Worm (Caenorhabditis elegans) whole organism, young adult: ENCODE results near the gene Y38C1AA.1.

Source experiments
- B0261.1 ChIP-seq: sonication (generic microtip); optimal IDR thresholded peaks from 2 replicates; lab custom pipeline; 2016; ENCODE audit warnings: mild to moderate bottlenecking, missing genetic modification characterization, moderate library complexity, missing compliant biosample characterization
- C06A6.2 ChIP-seq: fragments of 200-800 bp; sonication (Bioruptor generic); conservative IDR thresholded peaks from 2 replicates; pipeline ENCODE4 v1.3.6; 2022; ENCODE audit warnings: missing genetic modification characterization, missing compliant biosample characterization
- D2030.7 ChIP-seq: fragments of 200-800 bp; sonication (Bioruptor generic); IDR thresholded peaks from 2 replicates; pipeline ENCODE4 v1.3.6; 2022; ENCODE audit warnings: missing genetic modification reagents, missing genetic modification characterization, missing compliant biosample characterization
- F37B4.10 ChIP-seq: fragments of 200-800 bp; sonication (Bioruptor generic); IDR thresholded peaks from 2 replicates; pipeline ENCODE4 v1.3.6; 2022; ENCODE audit warnings: missing genetic modification characterization, missing compliant biosample characterization
- F55B11.4 ChIP-seq: sonication (generic microtip); optimal IDR thresholded peaks from 2 replicates; lab custom pipeline; 2016; ENCODE audit warnings: missing compliant biosample characterization, missing genetic modification characterization, borderline replicate concordance; ENCODE audit not compliant: insufficient read depth
- Y56A3A.18 ChIP-seq: fragments of 200-800 bp; sonication (Bioruptor generic); IDR thresholded peaks from 2 replicates; pipeline ENCODE4 v1.3.6; 2022; ENCODE audit warnings: missing genetic modification reagents, missing genetic modification characterization, missing compliant biosample characterization
- Y95B8A.8 ChIP-seq: fragments of 200-800 bp; sonication (Bioruptor generic); IDR thresholded peaks from 2 replicates; pipeline ENCODE4 v1.3.6; 2022; ENCODE audit warnings: missing genetic modification reagents, missing genetic modification characterization, missing compliant biosample characterization
- ZK185.1 ChIP-seq: sonication (generic microtip); optimal IDR thresholded peaks from 2 replicates; lab custom pipeline; 2016; ENCODE audit warnings: mild to moderate bottlenecking, missing genetic modification characterization, missing compliant biosample characterization; ENCODE audit not compliant: poor library complexity, severe bottlenecking
- atf-7 ChIP-seq: sonication (generic microtip); optimal IDR thresholded peaks from 2 replicates; lab custom pipeline; 2017; ENCODE audit warnings: mild to moderate bottlenecking, missing genetic modification characterization, missing compliant biosample characterization
- attf-3 ChIP-seq: fragments of 200-800 bp; sonication (Bioruptor generic); conservative IDR thresholded peaks from 2 replicates; pipeline ENCODE4 v1.3.6; 2022; ENCODE audit warnings: missing genetic modification reagents, missing genetic modification characterization, missing compliant biosample characterization
- bed-1 ChIP-seq: fragments of 200-800 bp; sonication (Bioruptor generic); IDR thresholded peaks from 2 replicates; pipeline ENCODE4 v1.3.6; 2022; ENCODE audit warnings: missing genetic modification reagents, missing genetic modification characterization, missing compliant biosample characterization
- bed-2 ChIP-seq: fragments of 200-800 bp; sonication (Bioruptor generic); IDR thresholded peaks from 2 replicates; pipeline ENCODE4 v1.3.6; 2022; ENCODE audit warnings: missing genetic modification reagents, missing genetic modification characterization, missing compliant biosample characterization
- ccch-3 ChIP-seq: fragments of 200-800 bp; sonication (Bioruptor generic); optimal IDR thresholded peaks from 2 replicates; lab custom pipeline; 2018; ENCODE audit warnings: mild to moderate bottlenecking, missing genetic modification characterization, missing compliant biosample characterization
- cebp-1 ChIP-seq, 2 experiments: fragments of 200-800 bp in 1 of 2; sonication (Bioruptor generic) in 1 of 2; sonication (generic microtip) in 1 of 2; IDR thresholded peaks in 1 of 2; optimal IDR thresholded peaks in 1 of 2; 2 replicates each; pipeline versions ENCODE4 v1.3.6 to Lab custom; 2017 to 2022; ENCODE audit warnings: missing compliant biosample characterization in 2 of 2, missing genetic modification characterization in 2 of 2, mild to moderate bottlenecking in 1 of 2, missing genetic modification reagents in 1 of 2, moderate library complexity in 1 of 2
- ceh-100 ChIP-seq: fragments of 200-800 bp; sonication (Bioruptor generic); IDR thresholded peaks from 2 replicates; pipeline ENCODE4 v1.3.6; 2022; ENCODE audit warnings: missing genetic modification reagents, missing genetic modification characterization, missing compliant biosample characterization
- ceh-27 ChIP-seq: fragments of 200-800 bp; sonication (Bioruptor generic); optimal IDR thresholded peaks from 2 replicates; lab custom pipeline; 2018; ENCODE audit warnings: mild to moderate bottlenecking, missing genetic modification characterization, moderate library complexity, missing compliant biosample characterization
- ceh-40 ChIP-seq: fragments of 200-800 bp; sonication (Bioruptor generic); IDR thresholded peaks from 2 replicates; pipeline ENCODE4 v1.3.6; 2022; ENCODE audit warnings: missing genetic modification characterization, missing compliant biosample characterization
- die-1 ChIP-seq: sonication (generic microtip); optimal IDR thresholded peaks from 2 replicates; lab custom pipeline; 2016; ENCODE audit warnings: missing genotype, mild to moderate bottlenecking, missing genetic modification characterization, missing compliant biosample characterization
- dox-1 ChIP-seq: fragments of 200-800 bp; sonication (Bioruptor generic); IDR thresholded peaks from 2 replicates; pipeline ENCODE4 v1.3.6; 2022; ENCODE audit warnings: missing genetic modification reagents, missing genetic modification characterization, missing compliant biosample characterization
- dpff-1 ChIP-seq: sonication (generic microtip); optimal IDR thresholded peaks from 2 replicates; lab custom pipeline; 2017; ENCODE audit warnings: mild to moderate bottlenecking, missing genetic modification characterization, missing compliant biosample characterization
- egrh-3 ChIP-seq: fragments of 200-800 bp; sonication (Bioruptor generic); IDR thresholded peaks from 2 replicates; pipeline ENCODE4 v1.3.6; 2022; ENCODE audit warnings: missing genetic modification reagents, missing genetic modification characterization, missing compliant biosample characterization
- ekl-4 ChIP-seq: fragments of 200-800 bp; sonication (Bioruptor generic); IDR thresholded peaks from 2 replicates; pipeline ENCODE4 v1.3.6; 2022; ENCODE audit warnings: missing genetic modification reagents, missing genetic modification characterization, missing compliant biosample characterization
- ets-4 ChIP-seq: fragments of 200-800 bp; sonication (Bioruptor generic); optimal IDR thresholded peaks from 2 replicates; lab custom pipeline; 2018; ENCODE audit warnings: mild to moderate bottlenecking, missing genetic modification characterization, missing compliant biosample characterization
- hmg-1.2 ChIP-seq: fragments of 200-800 bp; sonication (Bioruptor generic); IDR thresholded peaks from 2 replicates; pipeline ENCODE4 v1.3.6; 2022; ENCODE audit warnings: missing genetic modification reagents, missing genetic modification characterization, missing compliant biosample characterization
- hrde-1 ChIP-seq: sonication (generic microtip); optimal IDR thresholded peaks from 2 replicates; lab custom pipeline; 2016; ENCODE audit warnings: missing genetic modification characterization, mild to moderate bottlenecking, missing compliant biosample characterization, moderate library complexity, missing genotype, missing genetic modification reagents, borderline replicate concordance
- hsf-1 ChIP-seq: fragments of 200-800 bp; sonication (Bioruptor generic); IDR thresholded peaks from 2 replicates; pipeline ENCODE4 v1.3.6; 2022; ENCODE audit warnings: missing genetic modification reagents, missing genetic modification characterization, missing compliant biosample characterization
- lin-26 ChIP-seq: fragments of 200-800 bp; sonication (Bioruptor generic); IDR thresholded peaks from 2 replicates; pipeline ENCODE4 v1.3.6; 2022; ENCODE audit warnings: missing genetic modification reagents, missing genetic modification characterization, missing compliant biosample characterization
- madf-3 ChIP-seq: fragments of 200-800 bp; sonication (Bioruptor generic); IDR thresholded peaks from 2 replicates; pipeline ENCODE4 v1.3.6; 2022; ENCODE audit warnings: missing genetic modification reagents, missing genetic modification characterization, missing compliant biosample characterization
- mcd-1 ChIP-seq: fragments of 200-800 bp; sonication (Bioruptor generic); IDR thresholded peaks from 2 replicates; pipeline ENCODE4 v1.3.6; 2022; ENCODE audit warnings: missing genetic modification reagents, missing genetic modification characterization, missing compliant biosample characterization
- pbrm-1 ChIP-seq: fragments of 200-800 bp; sonication (Bioruptor generic); IDR thresholded peaks from 2 replicates; pipeline ENCODE4 v1.3.6; 2022; ENCODE audit warnings: missing genetic modification reagents, missing genetic modification characterization, missing compliant biosample characterization
- rec-8 ChIP-seq, 2 experiments: sonication (generic microtip); optimal IDR thresholded peaks; 2 replicates each; lab custom pipeline; 2016; ENCODE audit warnings: mild to moderate bottlenecking in 2 of 2, missing genetic modification characterization in 2 of 2, missing genetic modification reagents in 2 of 2, missing genotype in 2 of 2, missing biosample characterization in 1 of 2, missing compliant biosample characterization in 1 of 2, moderate library complexity in 1 of 2
- repo-1 ChIP-seq: sonication (generic microtip); optimal IDR thresholded peaks from 2 replicates; lab custom pipeline; 2017; ENCODE audit warnings: mild to moderate bottlenecking, missing genetic modification characterization, missing compliant biosample characterization
- rpc-1 ChIP-seq, 2 experiments: fragments of 150-350 bp in 1 of 2; sonication (generic microtip) in 1 of 2; optimal IDR thresholded peaks; 2 replicates each; lab custom pipeline; 2014 to 2018; ENCODE audit warnings: missing biosample characterization in 1 of 2, missing genetic modification characterization in 1 of 2, missing genetic modification reagents in 1 of 2, missing genotype in 1 of 2
- snpc-1.1 ChIP-seq: sonication (generic microtip); optimal IDR thresholded peaks from 2 replicates; lab custom pipeline; 2017; ENCODE audit warnings: missing genetic modification characterization, mild to moderate bottlenecking, missing compliant biosample characterization, antibody characterized with exemption, moderate library complexity, missing genotype, missing genetic modification reagents; ENCODE audit not compliant: insufficient read depth
- snpc-1.3 ChIP-seq: sonication (generic microtip); optimal IDR thresholded peaks from 2 replicates; lab custom pipeline; 2017; ENCODE audit warnings: missing genetic modification characterization, mild to moderate bottlenecking, missing compliant biosample characterization, antibody characterized with exemption, moderate library complexity, missing genotype, missing genetic modification reagents; ENCODE audit not compliant: insufficient read depth
- snpc-3.4 ChIP-seq: sonication (generic microtip); optimal IDR thresholded peaks from 2 replicates; lab custom pipeline; 2017; ENCODE audit warnings: missing genetic modification characterization, mild to moderate bottlenecking, missing compliant biosample characterization, antibody characterized with exemption, moderate library complexity, missing genotype, missing genetic modification reagents
- tbp1 ChIP-seq: fragments of 200-800 bp; sonication (Bioruptor generic); optimal IDR thresholded peaks from 2 replicates; lab custom pipeline; 2018; ENCODE audit warnings: mild to moderate bottlenecking, missing genetic modification characterization, missing compliant biosample characterization
- tlf-1 ChIP-seq: fragments of 200-800 bp; sonication (Bioruptor generic); optimal IDR thresholded peaks from 2 replicates; lab custom pipeline; 2018; ENCODE audit warnings: mild to moderate bottlenecking, missing genetic modification characterization, missing compliant biosample characterization
- xnd-1 ChIP-seq: sonication (generic microtip); optimal IDR thresholded peaks from 2 replicates; lab custom pipeline; 2016; ENCODE audit warnings: missing genotype, missing genetic modification reagents, missing genetic modification characterization, missing compliant biosample characterization
- ztf-26 ChIP-seq: sonication (generic microtip); optimal IDR thresholded peaks from 2 replicates; lab custom pipeline; 2017; ENCODE audit warnings: missing genetic modification characterization, missing compliant biosample characterization
- ztf-28 ChIP-seq: fragments of 200-800 bp; sonication (Bioruptor generic); IDR thresholded peaks from 2 replicates; pipeline ENCODE4 v1.3.6; 2022; ENCODE audit warnings: missing genetic modification reagents, missing genetic modification characterization, missing compliant biosample characterization
- ztf-6 ChIP-seq: fragments of 200-800 bp; sonication (Bioruptor generic); IDR thresholded peaks from 2 replicates; pipeline ENCODE4 v1.3.6; 2022; ENCODE audit warnings: missing genetic modification reagents, missing genetic modification characterization, missing compliant biosample characterization

The Y38C1AA.1 gene

DNA sequence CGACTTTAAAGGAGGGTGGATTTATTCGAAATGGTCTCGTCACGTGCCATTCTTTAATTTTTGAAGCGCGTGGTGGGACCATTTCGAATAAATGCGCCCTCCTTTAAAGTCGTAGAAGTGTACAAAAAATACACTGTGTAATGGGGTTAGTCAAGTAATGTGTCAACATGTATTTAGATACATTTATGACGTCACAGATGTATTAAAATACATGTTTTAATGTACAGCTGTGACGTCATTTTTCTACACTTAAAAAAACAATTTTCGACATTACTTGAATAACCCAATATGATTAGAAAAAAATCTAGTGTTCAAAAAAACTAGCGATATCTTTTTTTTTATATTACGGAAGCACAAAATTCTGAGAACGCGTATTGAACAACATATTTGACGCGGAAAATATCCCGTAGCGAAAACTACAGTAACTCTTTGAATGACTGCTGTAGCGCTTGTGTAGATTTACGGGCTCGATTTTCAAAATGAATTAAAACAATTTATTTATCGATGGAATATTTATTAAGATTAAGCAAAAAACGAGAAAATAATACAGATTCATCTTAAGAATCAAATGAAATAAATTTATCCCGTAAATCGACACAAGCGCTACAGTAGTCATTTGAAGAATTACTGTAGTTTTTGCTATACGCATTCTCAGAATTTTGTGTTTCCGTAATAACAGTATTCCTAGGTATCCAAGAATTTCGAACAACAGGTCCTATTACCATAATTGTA lies 4.9 kb upstream of the Y38C1AA.1 start, which contains the start of gene gfrp-1:
gfrp-1 (plus strand) TSS at position 682 of the 732 bp plus-strand sequence.
- TF ChIP-seq cebp-1 (GFP tag; IDR thresholded peaks at IDR 0.05; lab: Robert Waterston, UW) (no peak), cebp-1 (tag; optimal IDR thresholded peaks at IDR 0.05; lab: Kevin White, UChicago) (no peak), hsf-1 (no peak), dox-1 (GFP tag; lab: Robert Waterston, UW) (no peak), ztf-28 (GFP tag; lab: Robert Waterston, UW) (no peak), ceh-40 (GFP tag; lab: Robert Waterston, UW) (no peak), ztf-6 (no peak), ceh-100 (GFP tag; lab: Robert Waterston, UW) (no peak), egrh-3 (GFP tag; lab: Robert Waterston, UW) (no peak), bed-1 (GFP tag; lab: Robert Waterston, UW) (no peak), die-1 (tag; lab: Kevin White, UChicago) (no peak), ets-4 (GFP tag; lab: Kevin White, UChicago) (no peak), xnd-1 (tag; lab: Kevin White, UChicago) (no peak), ztf-26 (tag; lab: Kevin White, UChicago) (no peak), B0261.1 (no peak), mcd-1 (GFP tag; lab: Robert Waterston, UW) (no peak), bed-2 (GFP tag; lab: Robert Waterston, UW) (no peak)

DNA sequence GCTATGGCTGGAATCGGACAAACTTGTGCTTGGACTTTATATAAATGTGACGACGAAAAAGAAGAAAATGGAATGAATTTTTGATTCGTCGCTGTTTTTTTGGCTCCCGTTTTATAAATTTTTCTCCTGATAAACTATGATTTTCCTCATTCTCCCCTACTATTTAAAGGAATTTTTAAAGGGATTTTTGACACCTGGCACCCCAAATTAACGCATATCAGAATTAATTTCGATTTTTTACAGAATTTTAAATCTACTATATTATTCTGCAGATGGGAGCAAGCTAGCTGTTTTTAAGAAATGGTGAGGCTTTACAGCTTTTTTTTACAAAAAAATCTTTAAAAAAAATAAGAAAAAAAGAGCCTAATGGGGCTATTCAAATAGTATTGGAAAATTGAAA lies 3.0 kb upstream of the Y38C1AA.1 start, which contains the start of gene coa-1:
coa-1 (plus strand) TSS at position 301 of the 400 bp plus-strand sequence.
- TF ChIP-seq D2030.7 (GFP tag; lab: Robert Waterston, UW) (no peak), egrh-3 (GFP tag; lab: Robert Waterston, UW) (no peak), rpc-1 (optimal IDR thresholded peaks at IDR 0.05; lab: Kevin White, UChicago) (no peak), rpc-1 (tag; optimal IDR thresholded peaks at IDR 0.05; lab: Kevin White, UChicago) (no peak), ccch-3 (GFP tag; lab: Kevin White, UChicago) (no peak), ceh-27 (GFP tag; lab: Kevin White, UChicago) (no peak), madf-3 (GFP tag; lab: Robert Waterston, UW) (no peak), tbp1 (GFP tag; lab: Kevin White, UChicago) (no peak), snpc-3.4 (no peak), snpc-1.3 (tag; lab: Kevin White, UChicago) (no peak), F37B4.10 (GFP tag; lab: Robert Waterston, UW) (no peak), hrde-1 (tag; lab: Kevin White, UChicago) (no peak), pbrm-1 (GFP tag; lab: Robert Waterston, UW) (no peak), xnd-1 (tag; lab: Kevin White, UChicago) (no peak), snpc-1.1 (tag; lab: Kevin White, UChicago) (no peak), dpff-1 (no peak), ZK185.1 (no peak)

DNA sequence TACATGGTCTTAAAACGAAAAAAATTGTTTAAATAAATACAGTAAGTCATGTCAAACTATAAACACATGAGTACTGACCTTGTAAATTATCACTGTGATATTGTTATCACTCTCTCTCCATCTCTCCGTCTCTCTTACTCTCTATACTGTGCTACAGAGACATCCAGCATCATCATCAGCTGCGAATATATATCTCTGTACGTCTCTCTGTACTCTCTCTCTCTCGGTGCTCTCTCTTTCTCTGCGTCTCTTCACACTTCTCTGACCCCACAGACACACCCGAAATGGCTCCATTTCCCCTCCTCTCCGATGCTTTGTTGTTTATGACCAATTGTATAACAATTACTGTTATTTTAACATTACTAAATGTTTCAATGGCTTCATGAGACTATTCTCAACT lies 2.6 kb downstream of the Y38C1AA.1 start:
- no peak for TF ChIP-seq attf-3 (GFP tag; lab: Robert Waterston, UW)
- TF ChIP-seq hmg-1.2 (GFP tag; lab: Robert Waterston, UW) = peak; percentile 82
- TF ChIP-seq ekl-4 = 0 out of 2 replicates have a peak, but pooled peaks have one; percentile 26
- TF ChIP-seq F55B11.4 (tag; lab: Kevin White, UChicago) = no peak
- TF ChIP-seq mcd-1 (GFP tag; lab: Robert Waterston, UW) = 0 out of 2 replicates have a peak, but pooled peaks have one; percentile 37
- no peak for TF ChIP-seq Y56A3A.18
- TF ChIP-seq rec-8 (tag; optimal IDR thresholded peaks at IDR 0.05; lab: Kevin White, UChicago) = no peak
- TF ChIP-seq D2030.7 (GFP tag; lab: Robert Waterston, UW) = no peak
- no peak for TF ChIP-seq Y95B8A.8 (GFP tag; lab: Robert Waterston, UW)
- TF ChIP-seq tlf-1 (GFP tag; lab: Kevin White, UChicago) = no peak
- TF ChIP-seq cebp-1 (GFP tag; IDR thresholded peaks at IDR 0.05; lab: Robert Waterston, UW) = no peak
- TF ChIP-seq cebp-1 (tag; optimal IDR thresholded peaks at IDR 0.05; lab: Kevin White, UChicago) = peak; percentile 46
- no peak for TF ChIP-seq C06A6.2
- TF ChIP-seq lin-26 (GFP tag; lab: Robert Waterston, UW) = no peak
- peak; percentile 20 for TF ChIP-seq atf-7 (tag; lab: Kevin White, UChicago)
- no peak for TF ChIP-seq bed-1 (GFP tag; lab: Robert Waterston, UW)
- TF ChIP-seq repo-1 (tag; lab: Kevin White, UChicago) = no peak
